Fruit fly (Drosophila melanogaster): ENCODE measurements around the gene CG15535.
A peak's percentile ranks its signal among the peaks of the same experiment; 100 is the strongest.

CG15535 gene

dm6 chr3R:30465775-30466494, 42.2 kb upstream of the CG15535 start, which contains the start of gene PH4alphaEFB (continued):
- TF ChIP-seq mirr (GFP tag; optimal IDR thresholded peaks at IDR 0.05) (peak; percentile 14), CG11085 (GFP tag; IDR thresholded peaks at IDR 0.05) (no peak), cas (GFP tag; IDR thresholded peaks at IDR 0.05) (no peak), CG6272 (GFP tag; IDR thresholded peaks at IDR 0.05) (no peak), CG9727 (GFP tag; optimal IDR thresholded peaks at IDR 0.05) (no peak), Lhr (GFP tag; optimal IDR thresholded peaks at IDR 0.05) (no peak), zen2 (GFP tag; IDR thresholded peaks at IDR 0.05; ENCODE audit: partially characterized antibody) (peak; percentile 54; the same call in 2 of the 3 replicates), Doc2 (GFP tag; IDR thresholded peaks at IDR 0.05) (no peak), Eip74EF (GFP tag; optimal IDR thresholded peaks at IDR 0.05) (peak in 1 of 2 experiments; percentile 34), Gsc (GFP tag; IDR thresholded peaks at IDR 0.05) (no peak), nom (GFP tag; optimal IDR thresholded peaks at IDR 0.05) (peak; percentile 57), CG11093 (GFP tag; IDR thresholded peaks at IDR 0.05) (no peak), Bdp1 (GFP tag; optimal IDR thresholded peaks at IDR 0.05) (no peak), CG11560 (tag; IDR thresholded peaks at IDR 0.05) (no peak), al (GFP tag; IDR thresholded peaks at IDR 0.05) (no peak), CG11696 (GFP tag; IDR thresholded peaks at IDR 0.05) (no peak), phol (tag; optimal IDR thresholded peaks at IDR 0.05) (no peak), CG9932 (GFP tag; IDR thresholded peaks at IDR 0.05) (no peak), CG12155 (GFP tag; optimal IDR thresholded peaks at IDR 0.05) (no peak), CG15514 (GFP tag; optimal IDR thresholded peaks at IDR 0.05) (no peak), knrl (GFP tag; IDR thresholded peaks at IDR 0.05; ENCODE audit: partially characterized antibody) (no peak), kni (GFP tag; optimal IDR thresholded peaks at IDR 0.05) (peak; percentile 3), Drgx (GFP tag; IDR thresholded peaks at IDR 0.05) (no peak), ATbp (GFP tag; optimal IDR thresholded peaks at IDR 0.05) (no peak), tgo (GFP tag; IDR thresholded peaks at IDR 0.05) (no peak), BEAF-32 (GFP tag; optimal IDR thresholded peaks at IDR 0.05) (no peak), nau (GFP tag; optimal IDR thresholded peaks at IDR 0.05) (peak; percentile 34), ci (GFP tag; IDR thresholded peaks at IDR 0.05) (peak; percentile 68; the same call in 2 of the 3 replicates), CG2875 (GFP tag; optimal IDR thresholded peaks at IDR 0.05) (no peak), CG3163 (GFP tag; optimal IDR thresholded peaks at IDR 0.05) (peak; percentile 99), CG33557 (GFP tag; optimal IDR thresholded peaks at IDR 0.05) (peak; percentile 7), CG6689 (GFP tag; IDR thresholded peaks at IDR 0.05) (no peak), CG30020 (tag; optimal IDR thresholded peaks at IDR 0.05) (peak; percentile 7), gt (GFP tag; IDR thresholded peaks at IDR 0.05) (no peak), Atf-2 (GFP tag; optimal IDR thresholded peaks at IDR 0.05) (no peak), CG12659 (GFP tag; optimal IDR thresholded peaks at IDR 0.05) (no peak), H2.0 (GFP tag; IDR thresholded peaks at IDR 0.05) (no peak), CG10267 (tag; optimal IDR thresholded peaks at IDR 0.05) (no peak), amos (GFP tag; IDR thresholded peaks at IDR 0.05; ENCODE audit: partially characterized antibody) (no peak), ase (GFP tag; IDR thresholded peaks at IDR 0.05) (no peak), trem (tag; optimal IDR thresholded peaks at IDR 0.05) (no peak), stwl (tag; optimal IDR thresholded peaks at IDR 0.05) (no peak), Rfx (GFP tag; IDR thresholded peaks at IDR 0.05) (no peak), E2f2 (GFP tag; IDR thresholded peaks at IDR 0.05) (peak; percentile 92), CTCF (GFP tag; optimal IDR thresholded peaks at IDR 0.05) (peak; percentile 1), hb (GFP tag; IDR thresholded peaks at IDR 0.05; ENCODE audit: partially characterized antibody) (no peak), Bteb2 (GFP tag; optimal IDR thresholded peaks at IDR 0.05) (no peak), nmo (GFP tag; optimal IDR thresholded peaks at IDR 0.05) (no peak), CG8359 (GFP tag; optimal IDR thresholded peaks at IDR 0.05; ENCODE audit: borderline replicate concordance) (no peak)

Data from whole organism, embryonic.